Fruit fly (Drosophila melanogaster): ENCODE measurements around the gene Saysd1.

Gene Saysd1

dm6 chr3R:25176517-25176916, 38.5 kb downstream of the Saysd1 start (continued):
- no peak for TF ChIP-seq CG17328 (GFP tag; IDR thresholded peaks at IDR 0.05)
- TF ChIP-seq Dip3 (GFP tag; optimal IDR thresholded peaks at IDR 0.05): no peak
- no peak for TF ChIP-seq salm (tag; optimal IDR thresholded peaks at IDR 0.05)
- TF ChIP-seq gsb-n (tag; optimal IDR thresholded peaks at IDR 0.05): no peak
- no peak for TF ChIP-seq jing (GFP tag; optimal IDR thresholded peaks at IDR 0.05)
- no peak for TF ChIP-seq pita (GFP tag; optimal IDR thresholded peaks at IDR 0.05)
- no peak for TF ChIP-seq BEAF-32 (GFP tag; optimal IDR thresholded peaks at IDR 0.05)
- no peak for TF ChIP-seq Mad (GFP tag; optimal IDR thresholded peaks at IDR 0.05)
- TF ChIP-seq knrl (GFP tag; IDR thresholded peaks at IDR 0.05; ENCODE audit: partially characterized antibody): no peak
- no peak for TF ChIP-seq unpg (GFP tag; optimal IDR thresholded peaks at IDR 0.05)
- no peak for TF ChIP-seq CG7963 (GFP tag; IDR thresholded peaks at IDR 0.05; ENCODE audit: partially characterized antibody)
- peak; percentile 31 for TF ChIP-seq gem (tag; optimal IDR thresholded peaks at IDR 0.05)
- no peak for TF ChIP-seq CG11398 (GFP tag; optimal IDR thresholded peaks at IDR 0.05)
- TF ChIP-seq dmrt99B (tag; optimal IDR thresholded peaks at IDR 0.05): peak; percentile 23
- TF ChIP-seq Rx (GFP tag; IDR thresholded peaks at IDR 0.05): no peak
- TF ChIP-seq CG1233 (GFP tag; optimal IDR thresholded peaks at IDR 0.05): no peak
- TF ChIP-seq Drgx (GFP tag; IDR thresholded peaks at IDR 0.05): no peak
- TF ChIP-seq CG7556 (GFP tag; optimal IDR thresholded peaks at IDR 0.05): peak; percentile 6
- no peak for TF ChIP-seq lola (GFP tag; optimal IDR thresholded peaks at IDR 0.05)
- TF ChIP-seq sima (GFP tag; optimal IDR thresholded peaks at IDR 0.05): no peak
- TF ChIP-seq Ets65A (GFP tag): no peak
- no peak for TF ChIP-seq Fer1 (GFP tag; optimal IDR thresholded peaks at IDR 0.05)
- TF ChIP-seq yki (optimal IDR thresholded peaks at IDR 0.05): no peak
- TF ChIP-seq hth (optimal IDR thresholded peaks at IDR 0.05): no peak
- TF ChIP-seq B-H2 (GFP tag; optimal IDR thresholded peaks at IDR 0.05): no peak
- TF ChIP-seq oc (tag; optimal IDR thresholded peaks at IDR 0.05): no peak
- TF ChIP-seq Fer3 (tag; optimal IDR thresholded peaks at IDR 0.05): no peak
- no peak for TF ChIP-seq twi (tag; optimal IDR thresholded peaks at IDR 0.05)
- TF ChIP-seq CG8281 (tag; optimal IDR thresholded peaks at IDR 0.05): no peak
- TF ChIP-seq nom (GFP tag; optimal IDR thresholded peaks at IDR 0.05): no peak
- TF ChIP-seq slbo (GFP tag; IDR thresholded peaks at IDR 0.05): 0 out of 2 replicates have a peak, but pooled peaks have one; percentile 23
- no peak for TF ChIP-seq sd (tag; optimal IDR thresholded peaks at IDR 0.05)
- TF ChIP-seq vfl (GFP tag; optimal IDR thresholded peaks at IDR 0.05): no peak
- TF ChIP-seq dysf (GFP tag; IDR thresholded peaks at IDR 0.05): peak; percentile 37; the same call in 1 of the 3 replicates
- TF ChIP-seq Xrp1 (GFP tag; IDR thresholded peaks at IDR 0.05): peak; percentile 26; the same call in 1 of the 2 replicates
- TF ChIP-seq zfh2 (GFP tag; optimal IDR thresholded peaks at IDR 0.05): no peak
- TF ChIP-seq phol (tag; optimal IDR thresholded peaks at IDR 0.05): peak; percentile 18
- TF ChIP-seq CG11695 (GFP tag; IDR thresholded peaks at IDR 0.05): no peak
- TF ChIP-seq CG11723 (GFP tag; optimal IDR thresholded peaks at IDR 0.05): no peak
- no peak for TF ChIP-seq NK7.1 (GFP tag; optimal IDR thresholded peaks at IDR 0.05)
- TF ChIP-seq Hand (GFP tag; optimal IDR thresholded peaks at IDR 0.05): no peak
- no peak for TF ChIP-seq dpn (GFP tag; optimal IDR thresholded peaks at IDR 0.05)
- TF ChIP-seq ase (GFP tag; IDR thresholded peaks at IDR 0.05): 0 out of 3 replicates have a peak, but pooled peaks have one; percentile 26
- TF ChIP-seq lab (GFP tag; optimal IDR thresholded peaks at IDR 0.05): peak; percentile 11
- no peak for TF ChIP-seq CG13296 (GFP tag; optimal IDR thresholded peaks at IDR 0.05)
- no peak for TF ChIP-seq CG4360 (GFP tag; IDR thresholded peaks at IDR 0.05)
- TF ChIP-seq Eip74EF (GFP tag; optimal IDR thresholded peaks at IDR 0.05): no peak
- TF ChIP-seq CG8765 (GFP tag; IDR thresholded peaks at IDR 0.05): no peak
- TF ChIP-seq Optix (GFP tag; IDR thresholded peaks at IDR 0.05): no peak
- no peak for TF ChIP-seq B-H1 (GFP tag; IDR thresholded peaks at IDR 0.05)
- no peak for TF ChIP-seq peb (GFP tag; IDR thresholded peaks at IDR 0.05)
- no peak for TF ChIP-seq Awh (GFP tag; IDR thresholded peaks at IDR 0.05)

Data from whole organism, embryonic.